Worm (Caenorhabditis elegans) whole organism, L1 larva: ENCODE data around the gene ifb-1.
A peak's percentile ranks its signal among the peaks of the same experiment; 100 is the strongest.

ENCODE experiments used
- Y116A8C.19 ChIP-seq: sonication (generic microtip); optimal IDR thresholded peaks from 2 replicates; lab custom pipeline; 2016; ENCODE audit warnings: missing compliant biosample characterization, missing genetic modification characterization, borderline replicate concordance
- aha-1 ChIP-seq: fragments of 150-350 bp; optimal IDR thresholded peaks from 2 replicates; lab custom pipeline; 2014; ENCODE audit warnings: missing biosample characterization, missing genetic modification characterization
- alr-1 ChIP-seq: fragments of 200-800 bp; sonication (Bioruptor generic); optimal IDR thresholded peaks from 2 replicates; lab custom pipeline; 2018; ENCODE audit warnings: borderline replicate concordance, mild to moderate bottlenecking, missing genetic modification characterization, missing compliant biosample characterization
- ceh-82 ChIP-seq, 3 experiments: fragments of 150-350 bp in 1 of 3; sonication (generic microtip) in 2 of 3; optimal IDR thresholded peaks; 2 replicates each; lab custom pipeline; 2014 to 2017; ENCODE audit warnings: missing biosample characterization in 3 of 3, missing genetic modification characterization in 3 of 3
- ceh-88 ChIP-seq: fragments of 200-800 bp; sonication (Bioruptor generic); IDR thresholded peaks from 2 replicates; pipeline ENCODE4 v1.3.6; 2022; ENCODE audit warnings: missing genetic modification characterization, missing compliant biosample characterization
- ces-1 ChIP-seq: fragments of 150-350 bp; optimal IDR thresholded peaks from 2 replicates; lab custom pipeline; 2014; ENCODE audit warnings: missing biosample characterization, missing genetic modification reagents, missing genetic modification characterization
- dpl-1 ChIP-seq, 3 experiments: fragments of 150-350 bp in 2 of 3; sonication (generic microtip) in 1 of 3; optimal IDR thresholded peaks; 2 replicates each; lab custom pipeline; 2014 to 2017; ENCODE audit warnings: missing biosample characterization in 3 of 3, missing genetic modification characterization in 3 of 3, missing genetic modification reagents in 3 of 3
- efl-1 ChIP-seq, 4 experiments: fragments of 150-350 bp; optimal IDR thresholded peaks in 3 of 4; peaks in 1 of 4; 1 replicate in 1 of 4; 2 replicates in 3 of 4; lab custom pipeline; 2014; ENCODE audit warnings: missing biosample characterization in 2 of 4, missing genetic modification characterization in 2 of 4, missing genetic modification reagents in 2 of 4
- egl-13 ChIP-seq: sonication (generic microtip); optimal IDR thresholded peaks from 2 replicates; lab custom pipeline; 2016; ENCODE audit warnings: missing genotype, missing genetic modification reagents, missing genetic modification characterization, missing compliant biosample characterization
- egl-27 ChIP-seq, 2 experiments: fragments of 150-350 bp in 1 of 2; sonication (generic microtip); optimal IDR thresholded peaks; 3 replicates each; lab custom pipeline; 2017 to 2018; ENCODE audit warnings: missing biosample characterization in 2 of 2, missing genetic modification characterization in 2 of 2, missing genetic modification reagents in 2 of 2
- elt-2 ChIP-seq: sonication (generic microtip); optimal IDR thresholded peaks from 2 replicates; lab custom pipeline; 2016; ENCODE audit warnings: missing genetic modification characterization, mild to moderate bottlenecking, inconsistent platforms, missing compliant biosample characterization, missing genetic modification reagents
- grh-1 ChIP-seq: fragments of 200-800 bp; sonication (Bioruptor generic); IDR thresholded peaks from 2 replicates; pipeline ENCODE4 v1.3.6; 2022; ENCODE audit warnings: missing genetic modification reagents, missing genetic modification characterization, missing compliant biosample characterization
- hlh-17 ChIP-seq: fragments of 200-800 bp; sonication (Bioruptor generic); optimal IDR thresholded peaks from 2 replicates; lab custom pipeline; 2018; ENCODE audit warnings: missing genetic modification characterization, mild to moderate bottlenecking, missing compliant biosample characterization, moderate library complexity, borderline replicate concordance
- hlh-4 ChIP-seq: sonication (generic microtip); optimal IDR thresholded peaks from 2 replicates; lab custom pipeline; 2016; ENCODE audit warnings: mild to moderate bottlenecking, missing genetic modification characterization, missing compliant biosample characterization
- hpl-2 ChIP-seq: fragments of 150-350 bp; optimal IDR thresholded peaks from 2 replicates; lab custom pipeline; 2014; ENCODE audit warnings: missing biosample characterization, missing genetic modification reagents, missing genetic modification characterization
- irx-1 ChIP-seq: sonication (generic microtip); optimal IDR thresholded peaks from 2 replicates; lab custom pipeline; 2016; ENCODE audit warnings: missing genetic modification characterization, missing compliant biosample characterization
- isw-1 ChIP-seq: fragments of 200-800 bp; sonication (Bioruptor generic); IDR thresholded peaks from 2 replicates; pipeline ENCODE4 v1.3.6; 2022; ENCODE audit warnings: missing genetic modification characterization, missing compliant biosample characterization
- lin-35 ChIP-seq, 2 experiments: fragments of 150-350 bp; optimal IDR thresholded peaks; 2 replicates each; lab custom pipeline; 2014; ENCODE audit warnings: missing biosample characterization in 2 of 2, missing genetic modification characterization in 2 of 2, missing genetic modification reagents in 2 of 2
- lir-3 ChIP-seq: sonication (generic microtip); optimal IDR thresholded peaks from 2 replicates; lab custom pipeline; 2016; ENCODE audit warnings: mild to moderate bottlenecking, missing genetic modification characterization, moderate library complexity, missing compliant biosample characterization; ENCODE audit not compliant: poor library complexity
- mep-1 ChIP-seq: fragments of 150-350 bp; optimal IDR thresholded peaks from 2 replicates; lab custom pipeline; 2014; ENCODE audit warnings: missing biosample characterization, missing genetic modification characterization
- nhr-237 ChIP-seq: fragments of 150-350 bp; optimal IDR thresholded peaks from 2 replicates; lab custom pipeline; 2014; ENCODE audit warnings: missing biosample characterization, missing genetic modification characterization
- nhr-47 ChIP-seq: sonication (generic microtip); optimal IDR thresholded peaks from 2 replicates; lab custom pipeline; 2016; ENCODE audit warnings: mild to moderate bottlenecking, missing genetic modification characterization, moderate library complexity, missing compliant biosample characterization
- nhr-84 ChIP-seq: sonication (generic microtip); optimal IDR thresholded peaks from 2 replicates; lab custom pipeline; 2017; ENCODE audit warnings: missing biosample characterization, missing genetic modification characterization
- nhr-90 ChIP-seq: sonication (generic microtip); optimal IDR thresholded peaks from 2 replicates; lab custom pipeline; 2016; ENCODE audit warnings: mild to moderate bottlenecking, missing genetic modification characterization, missing compliant biosample characterization; ENCODE audit not compliant: poor library complexity
- pax-3 ChIP-seq: fragments of 200-800 bp; sonication (Bioruptor generic); optimal IDR thresholded peaks from 2 replicates; lab custom pipeline; 2018; ENCODE audit warnings: mild to moderate bottlenecking, missing genetic modification characterization, moderate library complexity, missing compliant biosample characterization
- skn-1 ChIP-seq: fragments of 150-350 bp; optimal IDR thresholded peaks from 2 replicates; lab custom pipeline; 2014; ENCODE audit warnings: missing biosample characterization, missing genetic modification characterization
- tbx-2 ChIP-seq: sonication (generic microtip); optimal IDR thresholded peaks from 2 replicates; lab custom pipeline; 2016; ENCODE audit warnings: missing genetic modification characterization, missing compliant biosample characterization
- tlp-1 ChIP-seq: fragments of 150-350 bp; optimal IDR thresholded peaks from 2 replicates; lab custom pipeline; 2014; ENCODE audit warnings: missing biosample characterization, missing genetic modification characterization
- unc-130 ChIP-seq: fragments of 150-350 bp; optimal IDR thresholded peaks from 2 replicates; lab custom pipeline; 2017; ENCODE audit warnings: missing biosample characterization, missing genetic modification characterization, inconsistent platforms
- unc-62 ChIP-seq: fragments of 150-350 bp; optimal IDR thresholded peaks from 2 replicates; lab custom pipeline; 2014; ENCODE audit warnings: missing biosample characterization, missing genetic modification reagents, missing genetic modification characterization
- zag-1 ChIP-seq: fragments of 150-350 bp; optimal IDR thresholded peaks from 2 replicates; lab custom pipeline; 2014; ENCODE audit warnings: missing biosample characterization, missing genetic modification characterization
- zip-4 ChIP-seq: fragments of 200-800 bp; sonication (Bioruptor generic); optimal IDR thresholded peaks from 2 replicates; lab custom pipeline; 2018; ENCODE audit warnings: mild to moderate bottlenecking, missing genetic modification characterization, moderate library complexity, missing compliant biosample characterization

Gene ifb-1

ce11 chrII:5799553-5799952, 34.1 kb downstream of the ifb-1 start, which contains the start of gene K05F1.8:
TSS of gene K05F1.8 (minus strand) at chrII:5799653.
- no peak for TF ChIP-seq efl-1 (optimal IDR thresholded peaks at IDR 0.05; lab: Kevin White, UChicago)
- no peak for TF ChIP-seq efl-1 (GFP tag; optimal IDR thresholded peaks at IDR 0.05 in 1 of 2; lab: Kevin White, UChicago)
- TF ChIP-seq egl-27 (tag; optimal IDR thresholded peaks at IDR 0.05; lab: Kevin White, UChicago) = no peak
- no peak for TF ChIP-seq pax-3 (tag; lab: Kevin White, UChicago)
- TF ChIP-seq unc-62 (GFP tag; lab: Kevin White, UChicago) = no peak
- no peak for TF ChIP-seq grh-1 (GFP tag; lab: Robert Waterston, UW)
- no peak for TF ChIP-seq lin-35 (GFP tag; optimal IDR thresholded peaks at IDR 0.05; lab: Kevin White, UChicago)
- TF ChIP-seq lir-3 (tag; lab: Kevin White, UChicago) = no peak
- TF ChIP-seq unc-130 (tag; lab: Kevin White, UChicago) = no peak
- TF ChIP-seq hlh-17 (GFP tag; lab: Kevin White, UChicago) = no peak
- TF ChIP-seq ces-1 (GFP tag; lab: Kevin White, UChicago) = no peak
- no peak for TF ChIP-seq egl-13 (tag; lab: Kevin White, UChicago)

DNA sequence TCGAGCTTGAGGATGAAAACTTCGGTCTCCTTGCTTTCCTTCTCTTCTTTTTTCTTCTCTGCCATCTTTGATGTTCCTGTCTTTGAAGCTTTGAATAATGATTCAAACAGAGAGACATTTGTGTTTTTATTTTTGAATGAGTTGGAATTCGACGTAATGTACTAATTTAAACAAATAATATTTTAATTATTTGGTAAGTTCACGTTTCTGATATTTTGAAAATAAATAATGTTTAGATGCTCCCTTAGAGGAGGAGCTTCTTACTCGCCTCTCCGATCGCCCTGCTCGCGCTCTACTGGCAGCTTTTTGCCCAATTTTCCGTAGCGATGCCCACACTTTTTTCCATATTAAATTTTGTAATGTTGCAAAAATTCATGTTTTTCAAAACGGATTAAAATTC, 35.7 kb downstream of the ifb-1 start, which contains the start of the genes K05F1.9 and K05F1.1:
K05F1.9 (minus strand) TSS at position 101 of the 400 bp plus-strand sequence.
K05F1.1 (plus strand) TSS at position 308 of the 400 bp plus-strand sequence.
- TF ChIP-seq hpl-2 (no peak), grh-1 (GFP tag; lab: Robert Waterston, UW) (no peak), elt-2 (tag; lab: Kevin White, UChicago) (no peak), dpl-1 (GFP tag; optimal IDR thresholded peaks at IDR 0.05; lab: Kevin White, UChicago) (no peak), aha-1 (tag; lab: Kevin White, UChicago) (no peak), zag-1 (tag; lab: Kevin White, UChicago) (no peak), nhr-237 (tag; lab: Kevin White, UChicago) (no peak), tbx-2 (tag; lab: Kevin White, UChicago) (no peak), Y116A8C.19 (tag; lab: Kevin White, UChicago) (no peak), egl-13 (tag; lab: Kevin White, UChicago) (no peak), ceh-82 (tag; optimal IDR thresholded peaks at IDR 0.05; lab: Kevin White, UChicago) (no peak), tlp-1 (tag; lab: Kevin White, UChicago) (no peak), skn-1 (tag; lab: Kevin White, UChicago) (no peak), mep-1 (tag; lab: Kevin White, UChicago) (no peak), nhr-84 (tag; lab: Kevin White, UChicago) (no peak), isw-1 (GFP tag; lab: Robert Waterston, UW) (no peak), ceh-88 (no peak)

DNA sequence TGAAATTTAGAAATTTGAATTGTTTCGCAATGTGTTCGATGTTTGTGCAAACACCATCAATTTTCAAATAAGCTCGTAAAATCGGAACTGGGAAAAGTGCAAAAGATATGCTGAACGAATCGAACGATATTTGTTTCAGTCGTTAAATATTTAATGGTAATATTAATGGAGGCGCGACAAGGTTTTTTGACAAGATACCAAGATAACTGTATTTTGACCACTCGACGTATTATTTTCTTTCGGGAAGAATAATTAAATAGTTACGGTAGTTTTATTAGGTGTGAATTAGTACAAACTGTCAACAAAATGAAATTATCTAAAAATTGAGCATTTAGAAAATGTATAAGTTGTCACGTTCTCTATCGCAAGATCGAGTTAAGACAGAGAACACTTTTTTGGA, 38.9 kb downstream of the ifb-1 start:
- TF ChIP-seq zip-4 (no peak), alr-1 (tag; lab: Kevin White, UChicago) (no peak), hlh-4 (tag; lab: Kevin White, UChicago) (no peak), aha-1 (tag; lab: Kevin White, UChicago) (no peak), nhr-47 (no peak), irx-1 (tag; lab: Kevin White, UChicago) (no peak), tlp-1 (tag; lab: Kevin White, UChicago) (no peak), hpl-2 (no peak), unc-62 (GFP tag; lab: Kevin White, UChicago) (no peak), nhr-90 (tag; lab: Kevin White, UChicago) (no peak)

DNA sequence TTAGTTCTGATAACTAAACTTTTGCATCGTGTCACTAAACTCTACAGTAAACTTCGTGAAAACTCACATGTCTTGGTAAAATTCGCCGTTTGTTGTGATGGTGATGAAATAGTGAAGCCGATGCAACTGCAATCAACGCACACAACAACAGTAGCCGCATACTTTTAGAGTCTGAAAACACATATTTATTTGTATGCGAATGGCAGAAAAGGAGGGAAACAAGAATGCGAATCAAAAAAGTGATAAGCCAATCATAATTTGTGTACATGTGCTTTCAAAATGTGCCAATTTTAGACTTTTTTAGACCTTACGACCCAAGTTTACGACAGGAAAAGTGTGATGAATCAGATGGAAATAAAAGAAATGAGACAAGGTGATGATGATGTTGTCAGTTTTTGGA, 39.9 kb downstream of the ifb-1 start, which contains the start of gene K05F1.10:
K05F1.10 (minus strand) TSS at position 171 of the 400 bp plus-strand sequence.
- TF ChIP-seq efl-1 (optimal IDR thresholded peaks at IDR 0.05; lab: Kevin White, UChicago) (no peak), efl-1 (GFP tag; optimal IDR thresholded peaks at IDR 0.05 in 1 of 2; lab: Kevin White, UChicago) (peak in 1 of 2 experiments; percentile 51), unc-130 (tag; lab: Kevin White, UChicago) (no peak), elt-2 (tag; lab: Kevin White, UChicago) (peak; percentile 64)
